Fruit fly (Drosophila melanogaster): ENCODE results near the gene CG11037.

The CG11037 gene

dm6 chr3L:20932556-20932955, 28.6 kb downstream of the CG11037 start:
- TF ChIP-seq CG15514 (GFP tag; optimal IDR thresholded peaks at IDR 0.05): no peak
- peak; percentile 61 for TF ChIP-seq kah (GFP tag; optimal IDR thresholded peaks at IDR 0.05)
- TF ChIP-seq chinmo (GFP tag; IDR thresholded peaks at IDR 0.05; ENCODE audit: partially characterized antibody): no peak
- TF ChIP-seq Ets65A (GFP tag): peak; percentile 27
- TF ChIP-seq twi (tag; optimal IDR thresholded peaks at IDR 0.05): peak; percentile 91
- no peak for TF ChIP-seq CG9932 (GFP tag; IDR thresholded peaks at IDR 0.05)

- TF ChIP-seq Awh (GFP tag; IDR thresholded peaks at IDR 0.05) (peak; percentile 34; the same call in 1 of the 2 replicates), CG2712 (tag; optimal IDR thresholded peaks at IDR 0.05) (peak; percentile 23), chm (GFP tag; IDR thresholded peaks at IDR 0.05) (no peak), CG17829 (tag; optimal IDR thresholded peaks at IDR 0.05) (no peak), dmrt11E (tag; optimal IDR thresholded peaks at IDR 0.05) (peak; percentile 9), CG8388 (GFP tag; optimal IDR thresholded peaks at IDR 0.05) (peak; percentile 6), CG16863 (GFP tag; optimal IDR thresholded peaks at IDR 0.05) (no peak), CG18262 (tag; optimal IDR thresholded peaks at IDR 0.05) (peak; percentile 27), ems (GFP tag; optimal IDR thresholded peaks at IDR 0.05) (no peak), nmo (GFP tag; optimal IDR thresholded peaks at IDR 0.05) (no peak), croc (GFP tag; conservative IDR thresholded peaks at IDR 0.05) (no peak), Trl (optimal IDR thresholded peaks at IDR 0.05) (no peak), Trl (GFP tag; optimal IDR thresholded peaks at IDR 0.05) (no peak), luna (GFP tag; optimal IDR thresholded peaks at IDR 0.05) (no peak), Blimp-1 (GFP tag; optimal IDR thresholded peaks at IDR 0.05) (peak; percentile 10), CG31441 (GFP tag; IDR thresholded peaks at IDR 0.05) (0 out of 2 replicates have a peak, but pooled peaks have one; percentile 11), bsh (GFP tag; optimal IDR thresholded peaks at IDR 0.05) (peak in 1 of 2 experiments; percentile 7), gem (tag; optimal IDR thresholded peaks at IDR 0.05) (peak; percentile 23)
Observed at dm6 chr3L:20931510-20931909, 29.7 kb downstream of the CG11037 start.

- TF ChIP-seq sr (GFP tag; IDR thresholded peaks at IDR 0.05): no peak
- no peak for TF ChIP-seq esg (GFP tag; conservative IDR thresholded peaks at IDR 0.05)
- TF ChIP-seq CG17829 (tag; optimal IDR thresholded peaks at IDR 0.05): peak; percentile 62
- peak; percentile 45 for TF ChIP-seq CG7556 (GFP tag; optimal IDR thresholded peaks at IDR 0.05)
- peak; percentile 57 for TF ChIP-seq Asciz (GFP tag; optimal IDR thresholded peaks at IDR 0.05)
- TF ChIP-seq yki (optimal IDR thresholded peaks at IDR 0.05): no peak
- TF ChIP-seq z (GFP tag; IDR thresholded peaks at IDR 0.05): no peak
- no peak for TF ChIP-seq Hey (tag; optimal IDR thresholded peaks at IDR 0.05)
- peak; percentile 63 for TF ChIP-seq CG7745 (tag; optimal IDR thresholded peaks at IDR 0.05)
- TF ChIP-seq ranshi (GFP tag; IDR thresholded peaks at IDR 0.05): no peak
- TF ChIP-seq Ada2b (GFP tag; IDR thresholded peaks at IDR 0.05): no peak
- TF ChIP-seq CG10979 (tag; optimal IDR thresholded peaks at IDR 0.05): peak; percentile 82
- no peak for TF ChIP-seq kay (GFP tag; optimal IDR thresholded peaks at IDR 0.05)
- no peak for TF ChIP-seq Gsc (GFP tag; IDR thresholded peaks at IDR 0.05)
- TF ChIP-seq hkb (optimal IDR thresholded peaks at IDR 0.05): no peak
- no peak for TF ChIP-seq hkb (GFP tag; IDR thresholded peaks at IDR 0.05)
- no peak for TF ChIP-seq CG12104 (GFP tag; optimal IDR thresholded peaks at IDR 0.05)
- no peak for TF ChIP-seq ro (GFP tag; IDR thresholded peaks at IDR 0.05)
- TF ChIP-seq Gug (GFP tag; IDR thresholded peaks at IDR 0.05): no peak
- TF ChIP-seq ase (GFP tag; IDR thresholded peaks at IDR 0.05): no peak
- no peak for TF ChIP-seq YL-1 (GFP tag; optimal IDR thresholded peaks at IDR 0.05)
- no peak for TF ChIP-seq BEAF-32 (GFP tag; optimal IDR thresholded peaks at IDR 0.05)
- TF ChIP-seq CG15073 (GFP tag; optimal IDR thresholded peaks at IDR 0.05): no peak
- TF ChIP-seq fru (optimal IDR thresholded peaks at IDR 0.05): no peak
- no peak for TF ChIP-seq CG7987 (GFP tag; optimal IDR thresholded peaks at IDR 0.05)
- TF ChIP-seq vfl (GFP tag; optimal IDR thresholded peaks at IDR 0.05): no peak
- TF ChIP-seq Ptx1 (GFP tag; IDR thresholded peaks at IDR 0.05): no peak
Observed at dm6 chr3L:20930059-20930785, 31.0 kb downstream of the CG11037 start.
